Worm (Caenorhabditis elegans) whole organism, dauer: Measurements from ENCODE around the gene bgnt-1.4.

Experiments
- unc-62 ChIP-seq: sonication (generic microtip); optimal IDR thresholded peaks from 2 replicates; lab custom pipeline; 2017; ENCODE audit warnings: missing biosample characterization, missing genetic modification reagents, missing genetic modification characterization

Gene bgnt-1.4

DNA sequence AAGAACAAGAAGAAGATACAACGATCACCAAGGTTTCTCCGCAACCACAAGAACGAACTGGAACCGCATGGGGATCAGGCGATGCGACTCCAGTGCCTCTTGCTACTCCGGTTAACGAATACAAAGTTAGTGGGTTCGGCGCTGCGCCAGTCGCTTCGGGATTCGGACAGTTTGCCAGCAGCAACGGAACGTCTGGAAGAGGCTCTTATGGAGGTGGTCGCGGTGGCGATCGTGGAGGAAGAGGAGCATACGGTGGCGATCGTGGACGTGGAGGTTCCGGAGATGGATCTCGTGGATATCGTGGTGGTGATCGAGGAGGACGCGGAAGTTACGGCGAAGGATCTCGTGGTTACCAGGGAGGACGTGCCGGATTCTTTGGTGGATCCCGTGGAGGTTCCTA is 2.8 kb upstream of the bgnt-1.4 start:
- TF ChIP-seq unc-62 (GFP tag; lab: Kevin White, UChicago), result no peak

DNA sequence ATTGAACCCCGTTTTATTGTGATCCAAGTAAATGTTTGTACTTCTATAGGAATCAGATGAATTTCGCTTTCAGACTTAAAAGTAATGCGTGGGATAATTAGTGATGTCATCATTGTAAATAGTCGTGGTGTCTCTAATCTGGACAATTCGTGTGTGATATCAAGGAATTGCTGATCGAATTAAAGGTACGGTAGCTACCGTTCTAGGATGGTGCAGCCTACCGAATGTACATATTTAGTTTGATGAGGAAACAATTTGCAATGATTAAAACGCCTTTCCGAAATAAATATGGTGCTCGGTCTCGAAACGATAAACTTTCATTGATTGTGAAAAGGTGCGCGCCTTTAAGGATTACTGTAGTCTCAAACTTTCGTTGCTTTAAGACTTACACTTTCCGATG is 2.2 kb upstream of the bgnt-1.4 start:
- TF ChIP-seq unc-62 (GFP tag; lab: Kevin White, UChicago), result no peak

DNA sequence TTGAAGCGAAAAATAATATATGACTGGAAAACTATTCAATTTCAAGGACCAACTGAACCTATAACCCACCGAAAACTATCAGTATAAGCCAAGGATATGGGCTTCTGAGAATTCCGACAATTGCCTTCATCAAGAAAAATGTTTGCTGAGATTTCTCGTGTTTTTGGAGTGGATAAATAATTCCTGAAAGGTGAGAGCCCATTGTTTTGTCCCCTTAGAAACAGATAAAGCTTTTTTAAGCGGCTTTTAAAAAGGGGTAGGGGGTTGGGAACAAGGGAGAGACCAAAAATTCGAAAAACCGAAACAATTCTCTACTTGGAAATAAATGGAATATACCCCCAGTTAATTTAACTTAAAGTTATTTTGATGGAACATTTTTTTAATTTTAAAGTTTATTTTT is 5.7 kb downstream of the bgnt-1.4 start, which contains the start of gene C18G1.8:
C18G1.8 (minus strand) TSS at position 101 of the 400 bp plus-strand sequence.
- no peak for TF ChIP-seq unc-62 (GFP tag; lab: Kevin White, UChicago)

- TF ChIP-seq unc-62 (GFP tag; lab: Kevin White, UChicago), result no peak
These were observed 8.9 kb downstream of the bgnt-1.4 start, which contains the start of gene C18G1.9 for ce11 chrV:4769633-4770032. Gene C18G1.9, minus strand, starts transcription at chrV:4769733.

- TF ChIP-seq unc-62 (GFP tag; lab: Kevin White, UChicago), result no peak
These were observed 9.7 kb downstream of the bgnt-1.4 start, which contains the start of gene elt-7 for ce11 chrV:4770408-4770947. Gene elt-7, plus strand, starts transcription at chrV:4770670.

- TF ChIP-seq unc-62 (GFP tag; lab: Kevin White, UChicago), result no peak
These were observed 14.4 kb downstream of the bgnt-1.4 start for ce11 chrV:4775140-4775539.

DNA sequence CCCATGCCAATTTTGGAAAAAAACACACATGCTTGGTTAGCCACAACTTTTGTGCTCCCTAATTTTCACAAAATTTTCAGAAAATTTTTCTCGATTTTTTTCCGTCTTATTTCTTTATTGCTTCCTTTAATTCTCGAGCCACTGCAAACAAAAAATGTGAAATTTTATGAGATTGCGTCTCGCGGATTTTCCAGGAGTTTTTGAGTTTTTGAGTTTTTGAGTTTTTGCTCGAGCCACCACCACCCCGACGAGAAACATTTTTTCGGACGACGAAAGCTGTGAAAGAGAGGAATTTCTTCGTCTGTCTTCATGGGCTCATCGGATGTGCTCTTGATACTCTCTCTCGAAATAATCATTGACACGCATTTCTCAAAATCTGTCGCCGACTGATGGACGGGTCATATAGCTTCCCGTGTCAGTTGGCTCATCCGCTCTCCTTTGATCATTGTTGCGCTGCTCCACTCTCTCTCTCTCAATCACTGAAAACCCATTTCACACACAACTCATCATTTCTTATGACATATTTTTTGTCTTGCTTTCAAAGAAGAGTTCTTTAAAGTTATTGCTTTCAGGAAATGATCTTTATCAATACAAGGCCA is 16.7 kb downstream of the bgnt-1.4 start, which contains the start of gene C18G1.1:
C18G1.1 (plus strand) TSS at position 573 of the 599 bp plus-strand sequence.
- no peak for TF ChIP-seq unc-62 (GFP tag; lab: Kevin White, UChicago)

DNA sequence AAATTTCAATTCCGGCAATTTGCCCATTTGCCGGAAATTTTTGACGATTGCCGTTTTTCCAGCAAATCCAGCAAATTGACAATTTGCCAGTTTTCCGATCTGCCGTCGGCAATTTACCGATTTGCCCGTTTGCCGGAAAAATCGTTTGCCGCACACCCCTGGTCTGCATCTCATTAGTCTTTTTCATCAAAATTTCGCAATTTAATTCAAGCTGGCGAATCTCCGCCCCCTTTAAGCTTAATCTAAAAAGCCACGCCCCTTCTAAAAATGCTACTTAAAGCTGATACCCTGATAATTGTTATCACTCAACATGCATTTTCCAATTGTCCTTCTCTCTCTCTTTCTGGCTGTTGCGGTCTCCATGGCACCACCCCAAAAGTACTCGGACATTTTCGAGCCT is 22.5 kb downstream of the bgnt-1.4 start, which contains the start of gene Y60C6A.1:
Y60C6A.1 (plus strand) TSS at position 301 of the 400 bp plus-strand sequence.
- no peak for TF ChIP-seq unc-62 (GFP tag; lab: Kevin White, UChicago)

ce11 chrV:4785333-4785852 is 24.6 kb downstream of the bgnt-1.4 start, which contains the start of the genes Y60C6A.2 and Y60C6A.3:
Gene Y60C6A.2, minus strand, starts transcription at chrV:4785433.
Gene Y60C6A.3, plus strand, starts transcription at chrV:4785802.
- no peak for TF ChIP-seq unc-62 (GFP tag; lab: Kevin White, UChicago)

- no peak for TF ChIP-seq unc-62 (GFP tag; lab: Kevin White, UChicago)
These were observed 26.4 kb downstream of the bgnt-1.4 start, which contains the start of gene R02F11.9 for ce11 chrV:4787166-4787565. Gene R02F11.9, plus strand, starts transcription at chrV:4787466.

- no peak for TF ChIP-seq unc-62 (GFP tag; lab: Kevin White, UChicago)
These were observed 27.1 kb downstream of the bgnt-1.4 start for ce11 chrV:4787836-4788235.

ce11 chrV:4788823-4789222 is 28.0 kb downstream of the bgnt-1.4 start, which contains the start of gene R02F11.10:
Gene R02F11.10, plus strand, starts transcription at chrV:4789123.
- TF ChIP-seq unc-62 (GFP tag; lab: Kevin White, UChicago), result no peak

DNA sequence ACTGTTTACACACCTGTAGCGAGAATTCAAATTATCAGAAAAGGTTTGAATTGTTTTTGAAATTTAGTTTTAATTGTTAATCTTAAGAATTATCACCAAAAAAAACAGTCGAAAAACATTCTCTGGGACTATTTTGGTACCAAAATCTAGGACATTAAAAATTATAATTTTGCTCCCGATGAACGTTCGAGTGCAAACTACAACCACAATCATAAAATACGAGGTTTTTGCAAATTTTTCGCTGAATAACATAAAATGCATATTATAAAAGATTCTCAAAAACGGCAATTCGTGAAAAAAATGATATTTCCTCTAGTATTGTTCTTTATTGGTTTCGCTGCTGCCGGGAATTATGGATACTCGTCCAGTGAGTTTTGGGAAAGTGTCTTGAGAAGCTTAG is 29.6 kb downstream of the bgnt-1.4 start, which contains the start of gene R02F11.12:
R02F11.12 (plus strand) TSS at position 301 of the 400 bp plus-strand sequence.
- TF ChIP-seq unc-62 (GFP tag; lab: Kevin White, UChicago), result no peak

ce11 chrV:4791569-4791968 is 30.8 kb downstream of the bgnt-1.4 start, which contains the start of gene R02F11.11:
Gene R02F11.11, plus strand, starts transcription at chrV:4791869.
- no peak for TF ChIP-seq unc-62 (GFP tag; lab: Kevin White, UChicago)

ce11 chrV:4794308-4794707 is 33.5 kb downstream of the bgnt-1.4 start, which contains the start of gene R02F11.2:
Gene R02F11.2, plus strand, starts transcription at chrV:4794599.
- no peak for TF ChIP-seq unc-62 (GFP tag; lab: Kevin White, UChicago)

ce11 chrV:4800794-4801193 is 40.0 kb downstream of the bgnt-1.4 start, which contains the start of gene R02F11.1:
Gene R02F11.1, plus strand, starts transcription at chrV:4801094.
- no peak for TF ChIP-seq unc-62 (GFP tag; lab: Kevin White, UChicago)
